Fruit fly (Drosophila melanogaster) Kc167 (cell line): ENCODE measurements around the gene CG7341.

ENCODE experiments used
- Myc ChIP-seq: fragments of >200 bp; optimal IDR thresholded peaks from 2 replicates; lab custom pipeline; 2017; ENCODE audit warnings: missing external identifiers
- h ChIP-seq: fragments of >200 bp; optimal IDR thresholded peaks from 3 replicates; lab custom pipeline; 2018; ENCODE audit warnings: missing external identifiers
- psq ChIP-seq: fragments of >200 bp; optimal IDR thresholded peaks from 2 replicates; lab custom pipeline; 2017; ENCODE audit warnings: missing external identifiers

DNA sequence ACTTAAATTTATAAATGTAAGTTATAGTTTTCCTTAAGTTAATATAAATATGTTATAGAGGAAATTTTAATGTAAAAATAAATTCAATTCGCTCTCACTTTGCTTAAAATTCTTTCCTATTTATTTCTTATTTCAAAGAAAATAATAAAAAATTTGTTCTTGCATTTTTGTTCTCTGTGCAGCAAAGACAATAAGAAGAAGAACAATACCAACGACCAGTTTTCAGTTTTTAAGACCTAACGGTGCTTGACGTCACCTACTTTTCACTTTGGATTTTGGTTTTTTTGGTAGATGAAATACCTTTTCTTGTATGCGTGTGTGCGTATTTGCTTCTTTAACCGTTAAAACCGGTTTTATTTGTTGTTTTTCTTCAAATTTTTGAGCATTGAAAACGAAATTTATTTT, 10.6 kb upstream of the CG7341 start:
- TF ChIP-seq h (no peak), Myc (lab: Kevin White, UChicago) (no peak), psq (lab: Kevin White, UChicago) (no peak)
